Fruit fly (Drosophila melanogaster): Measurements from ENCODE around the gene Prp6.

Gene Prp6

dm6 chr3L:18895079-18895478, 10.1 kb upstream of the Prp6 start (continued):
- no peak for TF ChIP-seq CG5180 (GFP tag; optimal IDR thresholded peaks at IDR 0.05)
- no peak for TF ChIP-seq CG4404 (GFP tag; IDR thresholded peaks at IDR 0.05)
- TF ChIP-seq vfl (GFP tag; optimal IDR thresholded peaks at IDR 0.05) = no peak
- TF ChIP-seq CG14667 (GFP tag; IDR thresholded peaks at IDR 0.05) = no peak
- TF ChIP-seq sr (GFP tag; IDR thresholded peaks at IDR 0.05) = 0 out of 3 replicates have a peak, but pooled peaks have one; percentile 37
- no peak for TF ChIP-seq pum (GFP tag; optimal IDR thresholded peaks at IDR 0.05)
- no peak for TF ChIP-seq Atf6 (GFP tag; IDR thresholded peaks at IDR 0.05)
- TF ChIP-seq B-H2 (GFP tag; optimal IDR thresholded peaks at IDR 0.05) = peak; percentile 60
- no peak for TF ChIP-seq CG9817 (tag; optimal IDR thresholded peaks at IDR 0.05)
- TF ChIP-seq Doc2 (GFP tag; IDR thresholded peaks at IDR 0.05) = no peak
- TF ChIP-seq CG13287 (GFP tag; IDR thresholded peaks at IDR 0.05; ENCODE audit: partially characterized antibody) = no peak; the same call in 1 of the 2 replicates
- TF ChIP-seq phol (tag; optimal IDR thresholded peaks at IDR 0.05) = no peak
- TF ChIP-seq CTCF (GFP tag; optimal IDR thresholded peaks at IDR 0.05) = peak; percentile 2
- TF ChIP-seq kah (GFP tag; optimal IDR thresholded peaks at IDR 0.05) = no peak
- TF ChIP-seq ash1 (GFP tag; optimal IDR thresholded peaks at IDR 0.05) = no peak
- no peak for TF ChIP-seq stc (GFP tag; IDR thresholded peaks at IDR 0.05)
- TF ChIP-seq CG12769 (tag; optimal IDR thresholded peaks at IDR 0.05) = peak; percentile 22
- peak; percentile 57 for TF ChIP-seq mirr (GFP tag; optimal IDR thresholded peaks at IDR 0.05)
- TF ChIP-seq CG18599 (GFP tag; optimal IDR thresholded peaks at IDR 0.05) = no peak
- TF ChIP-seq esg (GFP tag; conservative IDR thresholded peaks at IDR 0.05) = no peak
- peak; percentile 1 for TF ChIP-seq PHDP (tag; optimal IDR thresholded peaks at IDR 0.05)
- TF ChIP-seq dpn (GFP tag; optimal IDR thresholded peaks at IDR 0.05) = no peak
- no peak for TF ChIP-seq gsb-n (tag; optimal IDR thresholded peaks at IDR 0.05)
- no peak for TF ChIP-seq sens-2 (GFP tag; IDR thresholded peaks at IDR 0.05)
- TF ChIP-seq exex (tag; optimal IDR thresholded peaks at IDR 0.05) = peak; percentile 6
- no peak for TF ChIP-seq Nf-YA (GFP tag; IDR thresholded peaks at IDR 0.05)
- TF ChIP-seq gcm (GFP tag; optimal IDR thresholded peaks at IDR 0.05) = no peak
- no peak for TF ChIP-seq CG18619 (GFP tag; optimal IDR thresholded peaks at IDR 0.05)
- TF ChIP-seq CG18262 (tag; optimal IDR thresholded peaks at IDR 0.05) = no peak
- TF ChIP-seq CG7745 (tag; optimal IDR thresholded peaks at IDR 0.05) = no peak
- TF ChIP-seq CG1603 (tag; optimal IDR thresholded peaks at IDR 0.05) = no peak
- peak; percentile 88 for TF ChIP-seq Deaf1 (tag; optimal IDR thresholded peaks at IDR 0.05)
- TF ChIP-seq D (optimal IDR thresholded peaks at IDR 0.05) = no peak
- no peak for TF ChIP-seq D (GFP tag; optimal IDR thresholded peaks at IDR 0.05)
- no peak for TF ChIP-seq ttk (GFP tag; IDR thresholded peaks at IDR 0.05)
- no peak for TF ChIP-seq vnd (GFP tag; IDR thresholded peaks at IDR 0.05; ENCODE audit: partially characterized antibody)
- TF ChIP-seq crc (GFP tag; optimal IDR thresholded peaks at IDR 0.05) = no peak
- peak; percentile 21 for TF ChIP-seq CG10543 (GFP tag; optimal IDR thresholded peaks at IDR 0.05)
- TF ChIP-seq CkIIα-i1 (GFP tag; IDR thresholded peaks at IDR 0.05) = no peak
- TF ChIP-seq aop (GFP tag; IDR thresholded peaks at IDR 0.05) = no peak
- TF ChIP-seq CG1832 (GFP tag; optimal IDR thresholded peaks at IDR 0.05) = no peak
- no peak for TF ChIP-seq CG9437 (GFP tag; optimal IDR thresholded peaks at IDR 0.05)
- no peak for TF ChIP-seq CG2120 (GFP tag; optimal IDR thresholded peaks at IDR 0.05)
- no peak for TF ChIP-seq zen (tag; optimal IDR thresholded peaks at IDR 0.05)
- TF ChIP-seq CG10274 (GFP tag; optimal IDR thresholded peaks at IDR 0.05) = no peak
- TF ChIP-seq CG14860 (GFP tag; IDR thresholded peaks at IDR 0.05; ENCODE audit: partially characterized antibody) = no peak
- TF ChIP-seq CG3726 (GFP tag; IDR thresholded peaks at IDR 0.05) = no peak
- no peak for TF ChIP-seq CG7556 (GFP tag; optimal IDR thresholded peaks at IDR 0.05)
- TF ChIP-seq C15 (GFP tag; IDR thresholded peaks at IDR 0.05) = no peak
- TF ChIP-seq nmo (GFP tag; optimal IDR thresholded peaks at IDR 0.05) = no peak
- no peak for TF ChIP-seq HmgD (GFP tag; optimal IDR thresholded peaks at IDR 0.05)
- no peak for TF ChIP-seq yki (optimal IDR thresholded peaks at IDR 0.05)
- TF ChIP-seq eve (GFP tag; optimal IDR thresholded peaks at IDR 0.05) = no peak

Measured in whole organism, embryonic.